Worm (Caenorhabditis elegans): ENCODE measurements around the gene npr-5.

DNA sequence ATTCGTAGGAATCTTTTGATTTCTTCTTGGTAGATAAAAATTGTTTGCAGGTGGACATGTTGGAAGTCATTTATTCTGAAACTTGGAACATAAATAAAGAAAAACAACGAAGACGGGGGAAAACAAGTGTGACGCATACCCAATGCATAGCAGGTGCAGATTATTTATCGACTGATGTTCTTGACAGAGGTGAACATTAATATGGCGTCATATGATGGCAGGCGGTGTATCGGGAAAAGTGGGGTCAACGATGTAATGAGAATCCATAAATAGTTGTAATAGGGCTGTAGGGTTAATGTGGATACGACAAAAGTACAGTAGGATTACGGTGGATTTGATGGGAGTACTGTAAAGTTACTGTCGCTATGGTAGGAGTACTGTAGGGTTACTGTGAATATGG lies 41.2 kb downstream of the npr-5 start, which contains the start of gene txt-2:
- no peak for TF ChIP-seq ama-1 (optimal IDR thresholded peaks at IDR 0.05)
- TF ChIP-seq tra-4 (tag; optimal IDR thresholded peaks at IDR 0.05): no peak
- TF ChIP-seq B0310.2 (tag; optimal IDR thresholded peaks at IDR 0.05): no peak
- TF ChIP-seq ceh-13 (GFP tag; optimal IDR thresholded peaks at IDR 0.05): no peak
- TF ChIP-seq ets-7 (tag; optimal IDR thresholded peaks at IDR 0.05): no peak
- TF ChIP-seq hmbx-1 (tag; optimal IDR thresholded peaks at IDR 0.05): no peak
- no peak for TF ChIP-seq hnd-1 (tag; optimal IDR thresholded peaks at IDR 0.05)
- no peak for TF ChIP-seq flt-1 (GFP tag; IDR thresholded peaks at IDR 0.05)
- no peak for TF ChIP-seq ceh-36 (tag; optimal IDR thresholded peaks at IDR 0.05)
- TF ChIP-seq tbx-37 (GFP tag; conservative IDR thresholded peaks at IDR 0.05): no peak
- no peak for TF ChIP-seq F13C5.2 (tag; optimal IDR thresholded peaks at IDR 0.05)
